Worm (Caenorhabditis elegans): Measurements from ENCODE around the gene smex-1.
A peak's percentile ranks its signal among the peaks of the same experiment; 100 is the strongest.

smex-1 gene

ce11 chrV:8247311-8248105, 48.3 kb downstream of the smex-1 start (continued):
- peak; percentile 43 for TF ChIP-seq lin-40 (tag; optimal IDR thresholded peaks at IDR 0.05)
- TF ChIP-seq lin-54 (GFP tag; optimal IDR thresholded peaks at IDR 0.05), result no peak
- no peak for TF ChIP-seq F10E7.11 (tag; optimal IDR thresholded peaks at IDR 0.05)
- TF ChIP-seq attf-6 (GFP tag; IDR thresholded peaks at IDR 0.05), result peak; percentile 94
- TF ChIP-seq hlh-12 (tag; optimal IDR thresholded peaks at IDR 0.05), result no peak
- TF ChIP-seq die-1 (tag; optimal IDR thresholded peaks at IDR 0.05), result peak; percentile 49
- TF ChIP-seq somi-1 (GFP tag; optimal IDR thresholded peaks at IDR 0.05), result peak; percentile 11
- peak; percentile 97 for TF ChIP-seq snpc-3.4 (tag; optimal IDR thresholded peaks at IDR 0.05)
- TF ChIP-seq mxl-1 (tag; optimal IDR thresholded peaks at IDR 0.05), result peak; percentile 42
- TF ChIP-seq him-1 (tag; optimal IDR thresholded peaks at IDR 0.05), result peak; percentile 97
- peak; percentile 88 for TF ChIP-seq tbp1 (GFP tag; optimal IDR thresholded peaks at IDR 0.05)
- TF ChIP-seq mes-4 (tag; optimal IDR thresholded peaks at IDR 0.05), result peak; percentile 29
- no peak for TF ChIP-seq unc-62 (GFP tag; optimal IDR thresholded peaks at IDR 0.05)
- TF ChIP-seq cebp-2 (GFP tag; IDR thresholded peaks at IDR 0.05), result no peak
- peak; percentile 75; the same call in 1 of the 2 replicates for TF ChIP-seq Y95B8A.8 (GFP tag; IDR thresholded peaks at IDR 0.05)
- TF ChIP-seq sea-2 (GFP tag; IDR thresholded peaks at IDR 0.05), result no peak
- TF ChIP-seq K11D2.4 (GFP tag; IDR thresholded peaks at IDR 0.05), result no peak
- TF ChIP-seq rec-8 (tag; optimal IDR thresholded peaks at IDR 0.05), result peak in 1 of 2 experiments; percentile 17
- peak; percentile 75 for TF ChIP-seq mcd-1 (GFP tag; IDR thresholded peaks at IDR 0.05)
- peak; percentile 77 for TF ChIP-seq Y56A3A.18 (GFP tag; IDR thresholded peaks at IDR 0.05)
- TF ChIP-seq T26A5.8 (tag; optimal IDR thresholded peaks at IDR 0.05), result no peak
- peak; percentile 98 for TF ChIP-seq pbrm-1 (GFP tag; IDR thresholded peaks at IDR 0.05)
- no peak for TF ChIP-seq ztf-22 (GFP tag; optimal IDR thresholded peaks at IDR 0.05)
- TF ChIP-seq B0336.3 (GFP tag; IDR thresholded peaks at IDR 0.05), result peak; percentile 84
- TF ChIP-seq chd-7 (tag; optimal IDR thresholded peaks at IDR 0.05), result no peak
- TF ChIP-seq efl-1 (GFP tag; optimal IDR thresholded peaks at IDR 0.05), result peak; percentile 17
- TF ChIP-seq snpc-1.3 (tag; optimal IDR thresholded peaks at IDR 0.05; ENCODE audit: insufficient read depth), result peak; percentile 97
- no peak for TF ChIP-seq F39B2.1 (GFP tag; IDR thresholded peaks at IDR 0.05)
- TF ChIP-seq madf-3 (GFP tag; IDR thresholded peaks at IDR 0.05), result no peak
- peak; percentile 46 for TF ChIP-seq ztf-3 (GFP tag; optimal IDR thresholded peaks at IDR 0.05)
- TF ChIP-seq snpc-4 (GFP tag; optimal IDR thresholded peaks at IDR 0.05), result peak; percentile 99
- peak; percentile 97 to 100 (median 99) for TF ChIP-seq snpc-4 (tag; optimal IDR thresholded peaks at IDR 0.05)
- peak; percentile 69 for TF ChIP-seq B0261.1 (tag; optimal IDR thresholded peaks at IDR 0.05)
- TF ChIP-seq F49E8.2 (tag; optimal IDR thresholded peaks at IDR 0.05; ENCODE audit: insufficient read depth), result peak; percentile 96
- TF ChIP-seq nfya-2 (GFP tag; IDR thresholded peaks at IDR 0.05), result 0 out of 2 replicates have a peak, but pooled peaks have one; percentile 31
- TF ChIP-seq ceh-40 (GFP tag; IDR thresholded peaks at IDR 0.05), result no peak
- no peak for TF ChIP-seq gei-17 (GFP tag; optimal IDR thresholded peaks at IDR 0.05)
- TF ChIP-seq hsf-1 (GFP tag; IDR thresholded peaks at IDR 0.05), result peak; percentile 91
- peak in 2 of 3 experiments; percentile 42 to 47 for TF ChIP-seq lin-35 (GFP tag; optimal IDR thresholded peaks at IDR 0.05)
- no peak for TF ChIP-seq sdz-38 (tag; optimal IDR thresholded peaks at IDR 0.05)
- TF ChIP-seq F22D6.2 (tag; optimal IDR thresholded peaks at IDR 0.05), result no peak
- TF ChIP-seq cebp-1 (GFP tag; IDR thresholded peaks at IDR 0.05), result no peak
- TF ChIP-seq cebp-1 (tag; optimal IDR thresholded peaks at IDR 0.05), result peak; percentile 25
- TF ChIP-seq repo-1 (tag; optimal IDR thresholded peaks at IDR 0.05), result peak; percentile 79
- TF ChIP-seq lin-26 (GFP tag; IDR thresholded peaks at IDR 0.05), result no peak
- no peak for TF ChIP-seq nhr-27 (tag; optimal IDR thresholded peaks at IDR 0.05)
- TF ChIP-seq akir-1 (GFP tag; optimal IDR thresholded peaks at IDR 0.05), result no peak
- peak; percentile 16 for TF ChIP-seq ztf-26 (tag; optimal IDR thresholded peaks at IDR 0.05)

All from whole organism, young adult.